Fruit fly (Drosophila melanogaster): ENCODE results near the gene CG9072.

Gene CG9072

dm6 chrX:15062619-15063018 is 33.2 kb downstream of the CG9072 start (continued):
- no peak for TF ChIP-seq row (GFP tag; IDR thresholded peaks at IDR 0.05)
- no peak for TF ChIP-seq Optix (GFP tag; IDR thresholded peaks at IDR 0.05)
- TF ChIP-seq YL-1 (GFP tag; optimal IDR thresholded peaks at IDR 0.05): peak; percentile 9
- TF ChIP-seq CG32767 (GFP tag; IDR thresholded peaks at IDR 0.05): no peak
- no peak for TF ChIP-seq NC2β (GFP tag; optimal IDR thresholded peaks at IDR 0.05)
- peak; percentile 14 for TF ChIP-seq Med (GFP tag)
- TF ChIP-seq hkb (optimal IDR thresholded peaks at IDR 0.05): no peak
- no peak for TF ChIP-seq hkb (GFP tag; IDR thresholded peaks at IDR 0.05)
- no peak for TF ChIP-seq D19B (GFP tag; optimal IDR thresholded peaks at IDR 0.05)
- no peak for TF ChIP-seq Bgb (GFP tag; IDR thresholded peaks at IDR 0.05; ENCODE audit: partially characterized antibody)
- no peak for TF ChIP-seq CG14014 (GFP tag; IDR thresholded peaks at IDR 0.05)
- TF ChIP-seq scrt (GFP tag; optimal IDR thresholded peaks at IDR 0.05): no peak
- TF ChIP-seq CG17359 (tag; optimal IDR thresholded peaks at IDR 0.05): no peak
- TF ChIP-seq wor (GFP tag; IDR thresholded peaks at IDR 0.05): no peak
- no peak for TF ChIP-seq CG10267 (tag; optimal IDR thresholded peaks at IDR 0.05)
- no peak for TF ChIP-seq Fer3 (tag; optimal IDR thresholded peaks at IDR 0.05)
- peak; percentile 98 for TF ChIP-seq trem (tag; optimal IDR thresholded peaks at IDR 0.05)
- peak; percentile 90 for TF ChIP-seq seq (GFP tag; IDR thresholded peaks at IDR 0.05)
- TF ChIP-seq CG1024 (GFP tag; IDR thresholded peaks at IDR 0.05): no peak
- TF ChIP-seq CG17186 (GFP tag; optimal IDR thresholded peaks at IDR 0.05): no peak
- TF ChIP-seq CG10366 (GFP tag; IDR thresholded peaks at IDR 0.05): no peak
- no peak for TF ChIP-seq CG17328 (GFP tag; IDR thresholded peaks at IDR 0.05)
- TF ChIP-seq nau (GFP tag; optimal IDR thresholded peaks at IDR 0.05): no peak
- TF ChIP-seq CG7987 (GFP tag; optimal IDR thresholded peaks at IDR 0.05): no peak
- TF ChIP-seq MBD-R2 (GFP tag; IDR thresholded peaks at IDR 0.05): peak; percentile 51
- TF ChIP-seq CG9609 (GFP tag; optimal IDR thresholded peaks at IDR 0.05): no peak
- no peak for TF ChIP-seq E2f1 (GFP tag; IDR thresholded peaks at IDR 0.05)
- TF ChIP-seq CG13624 (GFP tag; optimal IDR thresholded peaks at IDR 0.05): no peak
- TF ChIP-seq az2 (GFP tag; optimal IDR thresholded peaks at IDR 0.05): no peak
- no peak for TF ChIP-seq stc (GFP tag; IDR thresholded peaks at IDR 0.05)
- TF ChIP-seq CG2202 (tag; optimal IDR thresholded peaks at IDR 0.05): no peak
- peak; percentile 58 for TF ChIP-seq crol (GFP tag; IDR thresholded peaks at IDR 0.05)
- TF ChIP-seq onecut (GFP tag; IDR thresholded peaks at IDR 0.05): peak; percentile 98
- no peak for TF ChIP-seq bowl (GFP tag; IDR thresholded peaks at IDR 0.05)
- no peak for TF ChIP-seq CG2129 (GFP tag; IDR thresholded peaks at IDR 0.05; ENCODE audit: partially characterized antibody)
- no peak for TF ChIP-seq CG33557 (GFP tag; optimal IDR thresholded peaks at IDR 0.05)
- no peak for TF ChIP-seq CG10543 (GFP tag; optimal IDR thresholded peaks at IDR 0.05)
- TF ChIP-seq phol (tag; optimal IDR thresholded peaks at IDR 0.05): no peak
- TF ChIP-seq CG14860 (GFP tag; IDR thresholded peaks at IDR 0.05; ENCODE audit: partially characterized antibody): no peak
- TF ChIP-seq fru (optimal IDR thresholded peaks at IDR 0.05): no peak
- 0 out of 2 replicates have a peak, but pooled peaks have one; percentile 6 for TF ChIP-seq CG13287 (GFP tag; IDR thresholded peaks at IDR 0.05; ENCODE audit: partially characterized antibody)
- TF ChIP-seq sd (tag; optimal IDR thresholded peaks at IDR 0.05): no peak
- no peak for TF ChIP-seq CG8281 (tag; optimal IDR thresholded peaks at IDR 0.05)
- TF ChIP-seq zfh2 (GFP tag; optimal IDR thresholded peaks at IDR 0.05): no peak
- no peak for TF ChIP-seq CG11560 (tag; IDR thresholded peaks at IDR 0.05)
- no peak for TF ChIP-seq pfk (GFP tag; optimal IDR thresholded peaks at IDR 0.05)
- no peak for TF ChIP-seq CG1233 (GFP tag; optimal IDR thresholded peaks at IDR 0.05)
- no peak for TF ChIP-seq zfh1 (GFP tag; IDR thresholded peaks at IDR 0.05)
- TF ChIP-seq Dp (GFP tag; optimal IDR thresholded peaks at IDR 0.05): no peak
- no peak for TF ChIP-seq Spps (tag; optimal IDR thresholded peaks at IDR 0.05)
- TF ChIP-seq CG4730 (GFP tag; IDR thresholded peaks at IDR 0.05): no peak
- TF ChIP-seq Drgx (GFP tag; IDR thresholded peaks at IDR 0.05): no peak
- TF ChIP-seq H2.0 (GFP tag; IDR thresholded peaks at IDR 0.05): no peak

All from whole organism, embryonic.